Worm (Caenorhabditis elegans) whole organism, L2 larva: ENCODE results near the gene srw-54.

Source experiments
- C34F6.9 ChIP-seq: fragments of 150-350 bp; optimal IDR thresholded peaks from 2 replicates; lab custom pipeline; 2014; ENCODE audit warnings: missing biosample characterization, missing genetic modification characterization
- F13H6.1 ChIP-seq: sonication (generic microtip); optimal IDR thresholded peaks from 2 replicates; lab custom pipeline; 2016; ENCODE audit warnings: missing genetic modification characterization, missing compliant biosample characterization
- R02D3.7 ChIP-seq: fragments of 150-350 bp; optimal IDR thresholded peaks from 2 replicates; lab custom pipeline; 2014; ENCODE audit warnings: missing biosample characterization, missing genetic modification characterization
- Y55F3AM.14 ChIP-seq: fragments of 200-800 bp; sonication (Bioruptor generic); optimal IDR thresholded peaks from 2 replicates; lab custom pipeline; 2018; ENCODE audit warnings: mild to moderate bottlenecking, missing genetic modification characterization, missing compliant biosample characterization
- ZK546.5 ChIP-seq: sonication (generic microtip); optimal IDR thresholded peaks from 2 replicates; lab custom pipeline; 2017; ENCODE audit warnings: missing biosample characterization, missing genetic modification characterization
- alr-1 ChIP-seq: fragments of 150-350 bp; optimal IDR thresholded peaks from 2 replicates; lab custom pipeline; 2014; ENCODE audit warnings: missing biosample characterization, missing genetic modification characterization
- aly-2 ChIP-seq: fragments of 150-350 bp; optimal IDR thresholded peaks from 2 replicates; lab custom pipeline; 2014; ENCODE audit warnings: missing biosample characterization, missing genetic modification characterization
- ama-1 ChIP-seq: fragments of 150-350 bp; optimal IDR thresholded peaks from 2 replicates; lab custom pipeline; 2018; ENCODE audit warnings: inconsistent platforms
- blmp-1 ChIP-seq: sonication (generic microtip); optimal IDR thresholded peaks from 2 replicates; lab custom pipeline; 2017; ENCODE audit warnings: missing genetic modification characterization, mild to moderate bottlenecking, missing compliant biosample characterization, antibody characterized with exemption, moderate library complexity; ENCODE audit not compliant: insufficient read depth
- ceh-16 ChIP-seq: fragments of 150-350 bp; optimal IDR thresholded peaks from 2 replicates; lab custom pipeline; 2014; ENCODE audit warnings: missing biosample characterization, missing genetic modification characterization
- ceh-82 ChIP-seq: fragments of 150-350 bp; optimal IDR thresholded peaks from 2 replicates; lab custom pipeline; 2014; ENCODE audit warnings: missing biosample characterization, missing genetic modification characterization
- crh-2 ChIP-seq: sonication (generic microtip); optimal IDR thresholded peaks from 2 replicates; lab custom pipeline; 2017; ENCODE audit warnings: missing biosample characterization, missing genetic modification characterization
- dmd-4 ChIP-seq: sonication (generic microtip); optimal IDR thresholded peaks from 2 replicates; lab custom pipeline; 2017; ENCODE audit warnings: missing biosample characterization, missing genetic modification characterization
- egl-27 ChIP-seq: sonication (generic microtip); optimal IDR thresholded peaks from 3 replicates; lab custom pipeline; 2017; ENCODE audit warnings: missing biosample characterization, missing genetic modification reagents, missing genetic modification characterization
- elt-1 ChIP-seq: fragments of 150-350 bp; optimal IDR thresholded peaks from 2 replicates; lab custom pipeline; 2014; ENCODE audit warnings: missing biosample characterization, missing genetic modification characterization
- elt-3 ChIP-seq: sonication (generic microtip); optimal IDR thresholded peaks from 2 replicates; lab custom pipeline; 2017; ENCODE audit warnings: missing biosample characterization, missing genetic modification characterization
- fos-1 ChIP-seq: fragments of 150-350 bp; optimal IDR thresholded peaks from 2 replicates; lab custom pipeline; 2014; ENCODE audit warnings: missing biosample characterization, missing genetic modification characterization
- gmeb-1 ChIP-seq: fragments of 150-350 bp; optimal IDR thresholded peaks from 2 replicates; lab custom pipeline; 2014; ENCODE audit warnings: missing biosample characterization, missing genetic modification characterization
- lin-11 ChIP-seq: fragments of 150-350 bp; sonication (generic microtip); optimal IDR thresholded peaks from 2 replicates; lab custom pipeline; 2014; ENCODE audit warnings: missing biosample characterization, missing genetic modification characterization, inconsistent platforms, mixed read lengths
- lin-13 ChIP-seq: fragments of 150-350 bp; optimal IDR thresholded peaks from 2 replicates; lab custom pipeline; 2014; ENCODE audit warnings: missing biosample characterization, missing genetic modification reagents, missing genetic modification characterization
- lin-39 ChIP-seq: fragments of 150-350 bp; optimal IDR thresholded peaks from 2 replicates; lab custom pipeline; 2014; ENCODE audit warnings: missing biosample characterization, missing genetic modification reagents, missing genetic modification characterization
- lsy-2 ChIP-seq, 2 experiments: fragments of 150-350 bp in 1 of 2; sonication (generic microtip) in 1 of 2; optimal IDR thresholded peaks; 2 replicates each; lab custom pipeline; 2014 to 2017; ENCODE audit warnings: missing biosample characterization in 2 of 2, missing genetic modification characterization in 2 of 2
- mab-5 ChIP-seq: fragments of 150-350 bp; optimal IDR thresholded peaks from 2 replicates; lab custom pipeline; 2014; ENCODE audit warnings: missing biosample characterization, missing genetic modification characterization
- mbf-1 ChIP-seq: sonication (generic microtip); optimal IDR thresholded peaks from 2 replicates; lab custom pipeline; 2017; ENCODE audit warnings: missing biosample characterization, missing genetic modification characterization
- mdl-1 ChIP-seq, 2 experiments: fragments of 150-350 bp in 1 of 2; sonication (generic microtip) in 1 of 2; optimal IDR thresholded peaks; 2 replicates each; lab custom pipeline; 2017; ENCODE audit warnings: missing biosample characterization in 2 of 2, missing genetic modification characterization in 2 of 2
- nhr-10 ChIP-seq: sonication (generic microtip); optimal IDR thresholded peaks from 2 replicates; lab custom pipeline; 2017; ENCODE audit warnings: missing biosample characterization, missing genetic modification characterization
- nhr-11 ChIP-seq: fragments of 150-350 bp; optimal IDR thresholded peaks from 2 replicates; lab custom pipeline; 2014; ENCODE audit warnings: missing biosample characterization, missing genetic modification characterization
- nhr-12 ChIP-seq: fragments of 150-350 bp; optimal IDR thresholded peaks from 2 replicates; lab custom pipeline; 2014; ENCODE audit warnings: missing biosample characterization, missing genetic modification characterization
- nhr-129 ChIP-seq: fragments of 150-350 bp; optimal IDR thresholded peaks from 2 replicates; lab custom pipeline; 2014; ENCODE audit warnings: missing biosample characterization, missing genetic modification characterization
- nhr-21 ChIP-seq: fragments of 150-350 bp; optimal IDR thresholded peaks from 2 replicates; lab custom pipeline; 2014; ENCODE audit warnings: missing biosample characterization, missing genetic modification characterization
- nhr-23 ChIP-seq: fragments of 150-350 bp; optimal IDR thresholded peaks from 2 replicates; lab custom pipeline; 2014; ENCODE audit warnings: missing biosample characterization, missing genetic modification reagents, missing genetic modification characterization
- nhr-237 ChIP-seq: fragments of 150-350 bp; optimal IDR thresholded peaks from 2 replicates; lab custom pipeline; 2014; ENCODE audit warnings: missing biosample characterization, missing genetic modification characterization
- nhr-25 ChIP-seq: fragments of 150-350 bp; sonication (generic microtip); optimal IDR thresholded peaks from 3 replicates; lab custom pipeline; 2014; ENCODE audit warnings: missing biosample characterization, missing genetic modification characterization
- nhr-6 ChIP-seq: fragments of 150-350 bp; optimal IDR thresholded peaks from 2 replicates; lab custom pipeline; 2014; ENCODE audit warnings: missing biosample characterization, missing genetic modification characterization
- nhr-77 ChIP-seq: fragments of 150-350 bp; optimal IDR thresholded peaks from 2 replicates; lab custom pipeline; 2014; ENCODE audit warnings: missing biosample characterization, missing genetic modification characterization
- peb-1 ChIP-seq: fragments of 150-350 bp; optimal IDR thresholded peaks from 2 replicates; lab custom pipeline; 2014; ENCODE audit warnings: missing biosample characterization, missing genetic modification characterization
- sem-4 ChIP-seq: fragments of 150-350 bp; optimal IDR thresholded peaks from 2 replicates; lab custom pipeline; 2014; ENCODE audit warnings: missing biosample characterization, missing genetic modification reagents, missing genetic modification characterization
- skn-1 ChIP-seq: sonication (generic microtip); optimal IDR thresholded peaks from 2 replicates; lab custom pipeline; 2017; ENCODE audit warnings: missing biosample characterization, missing genetic modification characterization
- sma-3 ChIP-seq: sonication (generic microtip); optimal IDR thresholded peaks from 2 replicates; lab custom pipeline; 2016; ENCODE audit warnings: missing genetic modification reagents, missing genetic modification characterization, missing compliant biosample characterization
- sma-9 ChIP-seq, 2 experiments: fragments of 150-350 bp in 1 of 2; sonication (generic microtip) in 1 of 2; optimal IDR thresholded peaks; 2 replicates each; lab custom pipeline; 2014 to 2016; ENCODE audit warnings: missing genetic modification characterization in 2 of 2, mild to moderate bottlenecking in 1 of 2, missing biosample characterization in 1 of 2, missing compliant biosample characterization in 1 of 2, missing genetic modification reagents in 1 of 2, moderate library complexity in 1 of 2
- snpc-4 ChIP-seq: fragments of 150-350 bp; optimal IDR thresholded peaks from 2 replicates; lab custom pipeline; 2014; ENCODE audit warnings: missing biosample characterization, missing genetic modification characterization
- unc-39 ChIP-seq: fragments of 150-350 bp; optimal IDR thresholded peaks from 2 replicates; lab custom pipeline; 2014; ENCODE audit warnings: missing biosample characterization, missing genetic modification characterization
- unc-55 ChIP-seq: fragments of 150-350 bp; sonication (generic microtip); optimal IDR thresholded peaks from 3 replicates; lab custom pipeline; 2014; ENCODE audit warnings: missing biosample characterization, missing genetic modification reagents, missing genetic modification characterization
- unc-62 ChIP-seq: fragments of 150-350 bp; optimal IDR thresholded peaks from 2 replicates; lab custom pipeline; 2014; ENCODE audit warnings: missing biosample characterization, missing genetic modification reagents, missing genetic modification characterization
- zag-1 ChIP-seq: fragments of 150-350 bp; optimal IDR thresholded peaks from 2 replicates; lab custom pipeline; 2014; ENCODE audit warnings: missing biosample characterization, missing genetic modification characterization
- ztf-1 ChIP-seq: fragments of 200-800 bp; sonication (Bioruptor generic); conservative IDR thresholded peaks from 2 replicates; pipeline ENCODE4 v1.3.6; 2022; ENCODE audit warnings: missing genetic modification characterization, missing compliant biosample characterization
- ztf-11 ChIP-seq: sonication (generic microtip); optimal IDR thresholded peaks from 2 replicates; lab custom pipeline; 2017; ENCODE audit warnings: missing biosample characterization, missing genetic modification characterization
- ztf-4 ChIP-seq: fragments of 150-350 bp; optimal IDR thresholded peaks from 2 replicates; lab custom pipeline; 2014; ENCODE audit warnings: missing biosample characterization, missing genetic modification characterization

The srw-54 gene

ce11 chrV:16589488-16589887, 21.6 kb upstream of the srw-54 start:
- no peak for TF ChIP-seq dmd-4 (tag; lab: Kevin White, UChicago)
- TF ChIP-seq fos-1 (tag; lab: Kevin White, UChicago) = no peak
- TF ChIP-seq nhr-129 (tag; lab: Kevin White, UChicago) = no peak

ce11 chrV:16591992-16592798, 18.9 kb upstream of the srw-54 start, which contains the start of gene srh-269:
srh-269 (minus strand) TSS chrV:16592042.
- peak; percentile 52 for TF ChIP-seq lin-13 (GFP tag; lab: Kevin White, UChicago)
- TF ChIP-seq mbf-1 (tag; lab: Kevin White, UChicago) = no peak
- no peak for TF ChIP-seq ztf-11 (tag; lab: Kevin White, UChicago)
- no peak for TF ChIP-seq nhr-23 (tag; lab: Kevin White, UChicago)
- TF ChIP-seq lin-39 (tag; lab: Kevin White, UChicago) = no peak
- peak; percentile 54 for TF ChIP-seq sma-9 (GFP tag; optimal IDR thresholded peaks at IDR 0.05; lab: Kevin White, UChicago)
- no peak for TF ChIP-seq sma-9 (tag; optimal IDR thresholded peaks at IDR 0.05; lab: Kevin White, UChicago)
- TF ChIP-seq blmp-1 (tag; lab: Kevin White, UChicago) = no peak
- TF ChIP-seq egl-27 (tag; lab: Kevin White, UChicago) = no peak
- TF ChIP-seq nhr-237 (tag; lab: Kevin White, UChicago) = no peak
- no peak for TF ChIP-seq skn-1 (tag; lab: Kevin White, UChicago)
- peak; percentile 76 for TF ChIP-seq nhr-129 (tag; lab: Kevin White, UChicago)
- TF ChIP-seq C34F6.9 (tag; lab: Kevin White, UChicago) = peak; percentile 36
- TF ChIP-seq nhr-25 = no peak
- TF ChIP-seq elt-3 = no peak
- TF ChIP-seq nhr-10 (tag; lab: Kevin White, UChicago) = no peak
- TF ChIP-seq aly-2 (tag; lab: Kevin White, UChicago) = no peak
- TF ChIP-seq mdl-1 (tag; optimal IDR thresholded peaks at IDR 0.05; lab: Kevin White, UChicago) = no peak
- peak; percentile 27 to 63 for TF ChIP-seq lsy-2 (tag; optimal IDR thresholded peaks at IDR 0.05; lab: Kevin White, UChicago)
- no peak for TF ChIP-seq dmd-4 (tag; lab: Kevin White, UChicago)
- TF ChIP-seq nhr-11 (tag; lab: Kevin White, UChicago) = no peak
- peak; percentile 55 for TF ChIP-seq F13H6.1 (tag; lab: Kevin White, UChicago)
- TF ChIP-seq R02D3.7 = no peak
- no peak for TF ChIP-seq elt-1 (tag; lab: Kevin White, UChicago)
- TF ChIP-seq ama-1 (lab: Kevin White, UChicago) = peak; percentile 90
- TF ChIP-seq fos-1 (tag; lab: Kevin White, UChicago) = peak; percentile 40
- TF ChIP-seq mab-5 = no peak
- peak; percentile 30 for TF ChIP-seq snpc-4 (tag; lab: Kevin White, UChicago)
- TF ChIP-seq crh-2 (tag; lab: Kevin White, UChicago) = peak; percentile 13
- TF ChIP-seq unc-62 (GFP tag; lab: Kevin White, UChicago) = no peak
- peak; percentile 52 for TF ChIP-seq gmeb-1 (tag; lab: Kevin White, UChicago)
- no peak for TF ChIP-seq nhr-12 (tag; lab: Kevin White, UChicago)
- peak; percentile 12 for TF ChIP-seq nhr-6
- TF ChIP-seq unc-55 (GFP tag; lab: Kevin White, UChicago) = no peak
- TF ChIP-seq peb-1 (tag; lab: Kevin White, UChicago) = no peak
- no peak for TF ChIP-seq zag-1 (tag; lab: Kevin White, UChicago)
- TF ChIP-seq unc-39 (tag; lab: Kevin White, UChicago) = no peak
- no peak for TF ChIP-seq nhr-77 (tag; lab: Kevin White, UChicago)
- TF ChIP-seq ceh-82 (tag; lab: Kevin White, UChicago) = no peak
- peak; percentile 42 for TF ChIP-seq sma-3 (GFP tag; lab: Kevin White, UChicago)
- TF ChIP-seq lin-11 (tag; lab: Kevin White, UChicago) = no peak
- no peak for TF ChIP-seq alr-1
- TF ChIP-seq Y55F3AM.14 (GFP tag; lab: Kevin White, UChicago) = peak; percentile 72
- TF ChIP-seq sem-4 (tag; lab: Kevin White, UChicago) = no peak
- no peak for TF ChIP-seq ztf-1
- TF ChIP-seq ceh-16 = no peak
- TF ChIP-seq ZK546.5 = no peak
- peak; percentile 47 for TF ChIP-seq nhr-21 (tag; lab: Kevin White, UChicago)
- TF ChIP-seq ztf-4 (tag; lab: Kevin White, UChicago) = peak; percentile 16
